Fruit fly (Drosophila melanogaster) whole organism: ENCODE measurements around the gene SPH93.

Experiments used
- CG8478 ChIP-seq: fragments of >200 bp; optimal IDR thresholded peaks from 2 replicates; lab custom pipeline; 2018; ENCODE audit warnings: inconsistent platforms
- Dll ChIP-seq: fragments of >200 bp; optimal IDR thresholded peaks from 2 replicates; lab custom pipeline; 2017
- EcR ChIP-seq, 2 experiments: fragments of >200 bp; optimal IDR thresholded peaks; 2 replicates each; lab custom pipeline; 2017; ENCODE audit warnings: missing biosample characterization in 2 of 2, missing genetic modification characterization in 2 of 2, missing genetic modification reagents in 2 of 2
- pan ChIP-seq: fragments of >200 bp; optimal IDR thresholded peaks from 2 replicates; lab custom pipeline; 2017
- psq ChIP-seq: fragments of >200 bp; optimal IDR thresholded peaks from 2 replicates; lab custom pipeline; 2017
- usp ChIP-seq: fragments of >200 bp; optimal IDR thresholded peaks from 2 replicates; lab custom pipeline; 2017; ENCODE audit warnings: missing biosample characterization, missing genetic modification characterization, mixed read lengths

SPH93 gene

dm6 chr2L:17455823-17456222, at the start of gene SPH93:
Gene SPH93 (minus strand): TSS chr2L:17455923.
- no peak for TF ChIP-seq EcR (GFP tag; optimal IDR thresholded peaks at IDR 0.05; lab: Kevin White, UChicago)
- no peak for TF ChIP-seq pan
- no peak for TF ChIP-seq Dll (lab: Kevin White, UChicago)
- TF ChIP-seq usp (GFP tag; lab: Kevin White, UChicago) = no peak
- no peak for TF ChIP-seq CG8478
- no peak for TF ChIP-seq psq

- TF ChIP-seq psq (no peak), Dll (lab: Kevin White, UChicago) (no peak), usp (GFP tag; lab: Kevin White, UChicago) (no peak), pan (no peak), CG8478 (no peak), EcR (GFP tag; optimal IDR thresholded peaks at IDR 0.05; lab: Kevin White, UChicago) (no peak)
Measured at dm6 chr2L:17500946-17501451, 45.3 kb upstream of the SPH93 start, which contains the start of the genes mEFTs and Dhc36C. Gene mEFTs (minus strand): TSS chr2L:17501106. Gene Dhc36C (plus strand): TSS chr2L:17501401.

- TF ChIP-seq Dll (lab: Kevin White, UChicago) (no peak), usp (GFP tag; lab: Kevin White, UChicago) (no peak), pan (no peak), CG8478 (no peak), EcR (GFP tag; optimal IDR thresholded peaks at IDR 0.05; lab: Kevin White, UChicago) (no peak), psq (no peak)
Measured at dm6 chr2L:17498721-17499120, 43.0 kb upstream of the SPH93 start, which contains the start of gene CG15142. Gene CG15142 (minus strand): TSS chr2L:17498821.

dm6 chr2L:17497108-17497507, 41.4 kb upstream of the SPH93 start, which contains the start of gene qua:
Gene qua (minus strand): TSS chr2L:17497208.
- peak; percentile 47 for TF ChIP-seq pan
- TF ChIP-seq psq = no peak
- no peak for TF ChIP-seq Dll (lab: Kevin White, UChicago)

DNA sequence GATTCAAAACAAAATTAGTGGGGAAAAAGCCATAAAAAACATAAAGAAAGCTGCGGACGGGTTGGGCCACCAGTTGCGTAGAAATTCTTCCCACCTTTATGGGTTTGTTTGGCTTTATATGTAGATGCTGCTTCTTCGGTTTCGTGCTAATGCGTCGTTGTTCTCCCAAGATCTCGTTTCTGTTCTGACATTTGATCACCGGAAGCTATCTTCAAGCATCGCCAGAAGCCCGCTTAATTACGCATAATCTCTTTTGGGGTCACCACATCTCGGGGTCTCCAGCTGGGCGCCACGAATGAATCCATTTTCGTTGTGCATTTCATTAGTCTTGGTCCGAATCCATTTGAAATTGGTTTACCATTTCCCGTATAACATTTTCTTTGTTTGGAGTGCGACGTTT, 40.0 kb upstream of the SPH93 start:
- TF ChIP-seq psq (no peak), CG8478 (no peak), EcR (GFP tag; optimal IDR thresholded peaks at IDR 0.05; lab: Kevin White, UChicago) (no peak), pan (no peak), Dll (lab: Kevin White, UChicago) (no peak), usp (GFP tag; lab: Kevin White, UChicago) (no peak)

- no peak for TF ChIP-seq usp (GFP tag; lab: Kevin White, UChicago)
- TF ChIP-seq psq = no peak
- no peak for TF ChIP-seq CG8478
- no peak for TF ChIP-seq Dll (lab: Kevin White, UChicago)
- TF ChIP-seq pan = no peak
- TF ChIP-seq EcR (GFP tag; optimal IDR thresholded peaks at IDR 0.05; lab: Kevin White, UChicago) = no peak
Measured at dm6 chr2L:17492680-17493079, 37.0 kb upstream of the SPH93 start.

DNA sequence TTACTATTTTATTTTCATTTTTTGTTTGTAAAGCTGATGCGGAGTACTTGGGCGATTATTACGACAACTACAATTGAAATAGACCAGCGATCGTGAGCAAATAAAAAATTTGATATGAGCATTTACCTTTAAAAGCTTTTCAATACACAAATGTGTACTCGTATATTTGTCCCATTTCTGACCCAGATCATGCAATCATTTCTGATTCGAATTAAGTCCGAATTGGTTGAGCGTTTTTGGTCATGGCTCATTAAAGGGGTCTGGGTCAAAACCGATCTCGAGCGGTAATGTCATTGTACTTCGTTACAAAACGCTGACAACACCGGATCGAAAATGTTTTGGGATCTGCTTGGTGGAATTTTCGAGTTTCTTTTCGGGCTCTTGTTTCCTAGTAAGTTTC, 30.5 kb upstream of the SPH93 start, which contains the start of gene CG43220:
Gene CG43220, plus strand, starts transcription at position 301 of the 400 bp plus-strand sequence.
- TF ChIP-seq pan (no peak), psq (no peak), Dll (lab: Kevin White, UChicago) (no peak), usp (GFP tag; lab: Kevin White, UChicago) (no peak), EcR (GFP tag; optimal IDR thresholded peaks at IDR 0.05; lab: Kevin White, UChicago) (no peak), CG8478 (no peak)

dm6 chr2L:17485457-17485856, 29.7 kb upstream of the SPH93 start, which contains the start of the genes CG43221 and CG43645:
Gene CG43221 (plus strand): TSS chr2L:17485757.
Gene CG43645 (plus strand): TSS chr2L:17485757.
- TF ChIP-seq Dll (lab: Kevin White, UChicago) (no peak), usp (GFP tag; lab: Kevin White, UChicago) (no peak), CG8478 (no peak), pan (no peak), psq (no peak), EcR (GFP tag; optimal IDR thresholded peaks at IDR 0.05; lab: Kevin White, UChicago) (no peak)

DNA sequence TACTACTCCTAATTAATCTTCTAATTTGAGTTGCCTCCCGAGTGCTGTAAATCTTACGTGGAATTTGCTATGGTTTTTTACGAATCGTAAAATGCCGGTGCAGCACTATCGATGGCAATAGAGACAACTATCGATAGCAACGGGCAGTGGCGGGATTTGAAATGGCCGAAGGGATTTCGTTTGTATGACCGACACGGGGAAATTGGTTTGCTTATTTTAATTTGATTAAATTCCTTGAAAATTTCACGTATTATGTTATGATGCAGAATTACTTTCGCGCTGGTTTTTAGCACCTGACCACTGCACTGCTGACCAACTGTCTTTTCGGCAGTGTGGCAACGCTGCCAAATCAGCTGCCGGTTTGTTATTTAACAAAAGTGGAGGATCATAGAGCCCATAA, 28.5 kb upstream of the SPH93 start, which contains the start of the genes GCS2beta and CG5131:
Gene GCS2beta, minus strand, starts transcription at position 134 of the 400 bp plus-strand sequence.
Gene CG5131, plus strand, starts transcription at position 328 of the 400 bp plus-strand sequence.
- TF ChIP-seq psq (no peak), usp (GFP tag; lab: Kevin White, UChicago) (no peak), EcR (GFP tag; optimal IDR thresholded peaks at IDR 0.05; lab: Kevin White, UChicago) (no peak), Dll (lab: Kevin White, UChicago) (no peak), pan (no peak), CG8478 (no peak)

- TF ChIP-seq usp (GFP tag; lab: Kevin White, UChicago) = no peak
- no peak for TF ChIP-seq psq
- no peak for TF ChIP-seq CG8478
- no peak for TF ChIP-seq pan
- TF ChIP-seq Dll (lab: Kevin White, UChicago) = no peak
- no peak for TF ChIP-seq EcR (GFP tag; optimal IDR thresholded peaks at IDR 0.05; lab: Kevin White, UChicago)
Measured at dm6 chr2L:17480943-17481580, 25.3 kb upstream of the SPH93 start, which contains the start of the genes fws and Lamtor3. Gene fws (minus strand): TSS chr2L:17481029. Gene Lamtor3 (plus strand): TSS chr2L:17481231.

dm6 chr2L:17477710-17478109, 22.0 kb upstream of the SPH93 start, which contains the start of gene cass:
Gene cass (minus strand): TSS chr2L:17477888.
- no peak for TF ChIP-seq EcR (GFP tag; optimal IDR thresholded peaks at IDR 0.05; lab: Kevin White, UChicago)
- no peak for TF ChIP-seq usp (GFP tag; lab: Kevin White, UChicago)
- TF ChIP-seq CG8478 = no peak
- no peak for TF ChIP-seq pan
- TF ChIP-seq psq = no peak
- TF ChIP-seq Dll (lab: Kevin White, UChicago) = no peak
